Fruit fly (Drosophila melanogaster) whole organism, embryonic: ENCODE results near the gene Mgat3.

ENCODE experiments used
- Aef1 ChIP-seq: fragments of 200-800 bp; sonication (Bioruptor generic); IDR thresholded peaks from 3 replicates; pipeline ENCODE4 v1.3.6; 2022; ENCODE audit warnings: missing biosample characterization, missing genetic modification characterization
- CG10321 ChIP-seq: fragments of 200-800 bp; sonication (Bioruptor generic); IDR thresholded peaks from 2 replicates; pipeline ENCODE4 v1.3.6; 2022; ENCODE audit warnings: missing biosample characterization, missing genetic modification characterization
- CG11247 ChIP-seq: fragments of 200-800 bp; sonication (Bioruptor generic); IDR thresholded peaks from 2 replicates; pipeline ENCODE4 v1.3.6; 2022; ENCODE audit warnings: missing biosample characterization, missing genetic modification characterization
- CG11560 ChIP-seq: fragments of 200-800 bp; sonication (Bioruptor generic); IDR thresholded peaks from 3 replicates; pipeline ENCODE4 v1.3.6; 2022; ENCODE audit warnings: missing biosample characterization, missing genetic modification characterization
- CG12299 ChIP-seq: fragments of 200-800 bp; sonication (Bioruptor generic); optimal IDR thresholded peaks from 2 replicates; lab custom pipeline; 2018; ENCODE audit warnings: missing biosample characterization, mild to moderate bottlenecking, missing genetic modification characterization
- CG1602 ChIP-seq: fragments of 200-800 bp; sonication (Bioruptor generic); optimal IDR thresholded peaks from 3 replicates; lab custom pipeline; 2016; ENCODE audit warnings: missing biosample characterization, missing genetic modification characterization
- CG18262 ChIP-seq: fragments of 200-800 bp; optimal IDR thresholded peaks from 3 replicates; lab custom pipeline; 2019; ENCODE audit warnings: missing biosample characterization, mild to moderate bottlenecking, missing genetic modification characterization, moderate library complexity
- CG2678 ChIP-seq: fragments of 200-800 bp; sonication (Bioruptor generic); optimal IDR thresholded peaks from 3 replicates; lab custom pipeline; 2019; ENCODE audit warnings: missing biosample characterization, mild to moderate bottlenecking, missing genetic modification characterization, moderate library complexity
- CG3065 ChIP-seq: fragments of 200-800 bp; sonication (Bioruptor generic); optimal IDR thresholded peaks from 2 replicates; lab custom pipeline; 2016; ENCODE audit warnings: missing biosample characterization, missing genetic modification characterization
- CG31441 ChIP-seq: fragments of 200-800 bp; sonication (Bioruptor generic); IDR thresholded peaks from 2 replicates; pipeline ENCODE4 v1.3.6; 2022; ENCODE audit warnings: missing biosample characterization, missing genetic modification characterization
- CG34224 ChIP-seq: fragments of 200-800 bp; sonication (Bioruptor generic); IDR thresholded peaks from 3 replicates; pipeline ENCODE4 v1.3.6; 2022; ENCODE audit warnings: missing biosample characterization, missing genetic modification characterization; ENCODE audit not compliant: partially characterized antibody
- CG6765 ChIP-seq: fragments of 200-800 bp; sonication (Bioruptor generic); optimal IDR thresholded peaks from 3 replicates; lab custom pipeline; 2017; ENCODE audit warnings: missing biosample characterization, mild to moderate bottlenecking, missing genetic modification characterization
- CG7556 ChIP-seq: fragments of 200-800 bp; sonication (Bioruptor generic); optimal IDR thresholded peaks from 2 replicates; lab custom pipeline; 2017; ENCODE audit warnings: missing biosample characterization, mild to moderate bottlenecking, missing genetic modification characterization
- CG7963 ChIP-seq: fragments of 200-800 bp; sonication (Bioruptor generic); IDR thresholded peaks from 3 replicates; pipeline ENCODE4 v1.3.6; 2022; ENCODE audit warnings: missing biosample characterization, missing genetic modification characterization; ENCODE audit not compliant: partially characterized antibody
- CG8089 ChIP-seq: fragments of 200-800 bp; sonication (Bioruptor generic); optimal IDR thresholded peaks from 3 replicates; lab custom pipeline; 2016; ENCODE audit warnings: missing biosample characterization, missing genetic modification characterization
- CG8478 ChIP-seq: fragments of >200 bp; optimal IDR thresholded peaks from 2 replicates; lab custom pipeline; 2018
- CG9727 ChIP-seq: fragments of 200-800 bp; sonication (Bioruptor generic); optimal IDR thresholded peaks from 3 replicates; lab custom pipeline; 2017; ENCODE audit warnings: missing biosample characterization, mild to moderate bottlenecking, missing genetic modification characterization
- CHES-1-like ChIP-seq: fragments of 200-800 bp; sonication (Bioruptor generic); optimal IDR thresholded peaks from 2 replicates; lab custom pipeline; 2016; ENCODE audit warnings: missing biosample characterization, missing genetic modification characterization
- CrebB ChIP-seq: fragments of 200-800 bp; sonication (Bioruptor generic); optimal IDR thresholded peaks from 3 replicates; lab custom pipeline; 2018; ENCODE audit warnings: missing biosample characterization, mild to moderate bottlenecking, missing genetic modification characterization
- Dip3 ChIP-seq: fragments of 200-800 bp; sonication (Bioruptor generic); optimal IDR thresholded peaks from 3 replicates; lab custom pipeline; 2016; ENCODE audit warnings: missing biosample characterization, missing genetic modification characterization
- Drgx ChIP-seq: fragments of 200-800 bp; sonication (Bioruptor generic); IDR thresholded peaks from 2 replicates; pipeline ENCODE4 v1.3.6; 2022; ENCODE audit warnings: missing biosample characterization, missing genetic modification characterization
- Fer1 ChIP-seq: fragments of 200-800 bp; sonication (Bioruptor generic); optimal IDR thresholded peaks from 2 replicates; lab custom pipeline; 2017; ENCODE audit warnings: missing biosample characterization, mild to moderate bottlenecking, missing genetic modification characterization
- Fer2 ChIP-seq: fragments of 200-800 bp; sonication (Bioruptor generic); optimal IDR thresholded peaks from 2 replicates; lab custom pipeline; 2018; ENCODE audit warnings: missing biosample characterization, mild to moderate bottlenecking, missing genetic modification characterization, moderate library complexity
- Kr ChIP-seq: fragments of 200-800 bp; sonication (Bioruptor generic); optimal IDR thresholded peaks from 2 replicates; lab custom pipeline; 2017; ENCODE audit warnings: missing biosample characterization, mild to moderate bottlenecking, missing genetic modification characterization
- Lhr ChIP-seq: fragments of 200-800 bp; sonication (Bioruptor generic); optimal IDR thresholded peaks from 3 replicates; lab custom pipeline; 2017; ENCODE audit warnings: mild to moderate bottlenecking, missing biosample characterization, missing genetic modification reagents, missing genetic modification characterization
- Med ChIP-seq: fragments of 200-800 bp; sonication (Bioruptor generic); peaks from one replicate; lab custom pipeline; 2016; ENCODE audit warnings: missing biosample characterization, missing genetic modification characterization, mild to moderate bottlenecking, inconsistent platforms, moderate library complexity
- Opbp ChIP-seq: fragments of 200-800 bp; sonication (Bioruptor generic); IDR thresholded peaks from 3 replicates; pipeline ENCODE4 v1.3.6; 2022; ENCODE audit warnings: missing biosample characterization, missing genetic modification characterization; ENCODE audit not compliant: partially characterized antibody
- Rfx ChIP-seq: fragments of 200-800 bp; sonication (Bioruptor generic); IDR thresholded peaks from 2 replicates; pipeline ENCODE4 v1.3.6; 2022; ENCODE audit warnings: missing biosample characterization, missing genetic modification characterization
- Trl ChIP-seq, 3 experiments: fragments of >200 bp in 2 of 3; fragments of 200-800 bp in 1 of 3; sonication (Bioruptor generic) in 1 of 3; optimal IDR thresholded peaks; 2 replicates in 1 of 3; 3 replicates in 2 of 3; lab custom pipeline; 2016 to 2017; ENCODE audit warnings: missing biosample characterization in 1 of 3, missing genetic modification characterization in 1 of 3
- Vsx1 ChIP-seq: fragments of 200-800 bp; sonication (Bioruptor generic); optimal IDR thresholded peaks from 2 replicates; lab custom pipeline; 2017; ENCODE audit warnings: missing biosample characterization, mild to moderate bottlenecking, missing genetic modification characterization, missing genetic modification reagents
- ab ChIP-seq: fragments of 200-800 bp; sonication (Bioruptor generic); optimal IDR thresholded peaks from 2 replicates; lab custom pipeline; 2016; ENCODE audit warnings: missing biosample characterization, missing genetic modification characterization
- ara ChIP-seq: fragments of 200-800 bp; sonication (Bioruptor generic); IDR thresholded peaks from 2 replicates; pipeline ENCODE4 v1.3.6; 2022; ENCODE audit warnings: missing biosample characterization, missing genetic modification characterization
- dimm ChIP-seq: fragments of 200-800 bp; sonication (Bioruptor generic); IDR thresholded peaks from 2 replicates; pipeline ENCODE4 v1.3.6; 2022; ENCODE audit warnings: missing biosample characterization, missing genetic modification characterization
- dmrt99B ChIP-seq: fragments of 200-800 bp; sonication (Bioruptor generic); optimal IDR thresholded peaks from 2 replicates; lab custom pipeline; 2018; ENCODE audit warnings: missing biosample characterization, mild to moderate bottlenecking, missing genetic modification characterization, moderate library complexity
- en ChIP-seq: fragments of 200-800 bp; sonication (Bioruptor generic); optimal IDR thresholded peaks from 2 replicates; lab custom pipeline; 2016; ENCODE audit warnings: missing biosample characterization, missing genetic modification characterization
- exex ChIP-seq: fragments of 200-800 bp; sonication (Bioruptor generic); optimal IDR thresholded peaks from 4 replicates; lab custom pipeline; 2018; ENCODE audit warnings: missing biosample characterization, mild to moderate bottlenecking, missing genetic modification characterization, moderate library complexity
- grn ChIP-seq: fragments of 200-800 bp; sonication (Bioruptor generic); optimal IDR thresholded peaks from 3 replicates; lab custom pipeline; 2017; ENCODE audit warnings: missing biosample characterization, missing genetic modification characterization
- maf-S ChIP-seq: fragments of 200-800 bp; sonication (Bioruptor generic); optimal IDR thresholded peaks from 2 replicates; lab custom pipeline; 2016; ENCODE audit warnings: missing biosample characterization, missing genetic modification characterization
- nom ChIP-seq: fragments of 200-800 bp; sonication (Bioruptor generic); optimal IDR thresholded peaks from 2 replicates; lab custom pipeline; 2017; ENCODE audit warnings: missing biosample characterization, missing genetic modification characterization, mild to moderate bottlenecking, moderate library complexity, missing genetic modification reagents
- repo ChIP-seq: fragments of 200-800 bp; sonication (Bioruptor generic); optimal IDR thresholded peaks from 2 replicates; lab custom pipeline; 2016; ENCODE audit warnings: missing biosample characterization, missing genetic modification characterization
- sim ChIP-seq: fragments of 200-800 bp; sonication (Bioruptor generic); IDR thresholded peaks from 2 replicates; pipeline ENCODE4 v1.3.6; 2022; ENCODE audit warnings: missing biosample characterization, missing genetic modification characterization
- slbo ChIP-seq: fragments of 200-800 bp; sonication (Bioruptor generic); IDR thresholded peaks from 2 replicates; pipeline ENCODE4 v1.3.6; 2022; ENCODE audit warnings: missing biosample characterization, missing genetic modification characterization
- sob ChIP-seq: fragments of 200-800 bp; sonication (Bioruptor generic); IDR thresholded peaks from 2 replicates; pipeline ENCODE4 v1.3.6; 2022; ENCODE audit warnings: missing biosample characterization, missing genetic modification characterization
- sug ChIP-seq: fragments of 200-800 bp; optimal IDR thresholded peaks from 2 replicates; lab custom pipeline; 2019; ENCODE audit warnings: missing biosample characterization, mild to moderate bottlenecking, missing genetic modification characterization, moderate library complexity
- tll ChIP-seq, 2 experiments: fragments of 200-800 bp in 1 of 2; fragments of >200 bp in 1 of 2; sonication (Bioruptor generic) in 1 of 2; optimal IDR thresholded peaks; 2 replicates each; lab custom pipeline; 2017 to 2019; ENCODE audit warnings: missing biosample characterization in 2 of 2, missing genetic modification characterization in 2 of 2, mild to moderate bottlenecking in 1 of 2, moderate library complexity in 1 of 2
- zen2 ChIP-seq: fragments of 200-800 bp; sonication (Bioruptor generic); IDR thresholded peaks from 3 replicates; pipeline ENCODE4 v1.3.6; 2022; ENCODE audit warnings: missing biosample characterization, missing genetic modification characterization; ENCODE audit not compliant: partially characterized antibody

Mgat3 gene

dm6 chr2L:13211764-13212265 is 29.4 kb upstream of the Mgat3 start, which contains the start of gene CG15482 (continued):
- TF ChIP-seq grn (GFP tag; lab: Kevin White, UChicago) = peak; percentile 33

dm6 chr2L:13206857-13207463 is 24.6 kb upstream of the Mgat3 start:
- TF ChIP-seq CrebB (no peak), CG3065 (GFP tag; lab: Kevin White, UChicago) (no peak), tll (GFP tag; optimal IDR thresholded peaks at IDR 0.05; lab: Kevin White, UChicago) (no peak), CG6765 (no peak), ab (GFP tag; lab: Kevin White, UChicago) (no peak), CHES-1-like (GFP tag; lab: Kevin White, UChicago) (no peak), CG11247 (no peak), CG1602 (GFP tag; lab: Kevin White, UChicago) (no peak), Dip3 (GFP tag; lab: Kevin White, UChicago) (no peak), CG34224 (GFP tag; lab: Robert Waterston, UW) (no peak), dimm (no peak), CG7963 (GFP tag; lab: Robert Waterston, UW) (0 out of 3 replicates have a peak, but pooled peaks have one; percentile 18), Lhr (GFP tag; lab: Kevin White, UChicago) (no peak), CG10321 (no peak), CG8478 (lab: Kevin White, UChicago) (no peak), repo (GFP tag; lab: Kevin White, UChicago) (no peak), Trl (optimal IDR thresholded peaks at IDR 0.05; lab: Kevin White, UChicago) (no peak), Trl (GFP tag; optimal IDR thresholded peaks at IDR 0.05; lab: Kevin White, UChicago) (no peak), Vsx1 (GFP tag; lab: Kevin White, UChicago) (no peak), sim (GFP tag; lab: Robert Waterston, UW) (no peak), CG18262 (tag; lab: Kevin White, UChicago) (no peak), Med (GFP tag; lab: Kevin White, UChicago) (peak; percentile 6), CG7556 (GFP tag; lab: Kevin White, UChicago) (no peak), exex (tag; lab: Kevin White, UChicago) (peak; percentile 19), Drgx (0 out of 2 replicates have a peak, but pooled peaks have one; percentile 23), sob (GFP tag; lab: Robert Waterston, UW) (no peak)

dm6 chr2L:13206077-13206668 is 23.8 kb upstream of the Mgat3 start:
- TF ChIP-seq grn (GFP tag; lab: Kevin White, UChicago) = peak; percentile 62
- no peak for TF ChIP-seq CG11560 (tag; lab: Robert Waterston, UW)
- TF ChIP-seq CG31441 (GFP tag; lab: Robert Waterston, UW) = no peak
- no peak for TF ChIP-seq CG12299
- TF ChIP-seq dmrt99B (tag; lab: Kevin White, UChicago) = no peak
- peak; percentile 55 for TF ChIP-seq nom (GFP tag; lab: Kevin White, UChicago)
- TF ChIP-seq Fer1 (GFP tag; lab: Kevin White, UChicago) = peak; percentile 31
- no peak for TF ChIP-seq Vsx1 (GFP tag; lab: Kevin White, UChicago)
- TF ChIP-seq zen2 = no peak
- no peak for TF ChIP-seq maf-S (GFP tag; lab: Kevin White, UChicago)
- TF ChIP-seq CG8089 (GFP tag; lab: Kevin White, UChicago) = no peak
- TF ChIP-seq CG9727 (GFP tag; lab: Kevin White, UChicago) = no peak
- no peak for TF ChIP-seq en (GFP tag; lab: Kevin White, UChicago)
- TF ChIP-seq Opbp (GFP tag; lab: Robert Waterston, UW) = no peak
- TF ChIP-seq Kr (GFP tag; lab: Kevin White, UChicago) = no peak
- TF ChIP-seq slbo (GFP tag; lab: Robert Waterston, UW) = no peak
- TF ChIP-seq ara (GFP tag; lab: Robert Waterston, UW) = no peak
- TF ChIP-seq CG2678 (tag; lab: Kevin White, UChicago) = peak; percentile 30
- TF ChIP-seq Med (GFP tag; lab: Kevin White, UChicago) = peak; percentile 37
- TF ChIP-seq sug (tag; lab: Kevin White, UChicago) = peak; percentile 98
- peak; percentile 55 for TF ChIP-seq exex (tag; lab: Kevin White, UChicago)
- 0 out of 2 replicates have a peak, but pooled peaks have one; percentile 23 for TF ChIP-seq Rfx (GFP tag; lab: Robert Waterston, UW)
- no peak for TF ChIP-seq Aef1 (GFP tag; lab: Robert Waterston, UW)
- TF ChIP-seq Fer2 = no peak
